Fruit fly (Drosophila melanogaster) whole organism, embryonic: ENCODE data around the gene CG10283.

Experiments used
- BEAF-32 ChIP-seq: fragments of 200-800 bp; sonication (Bioruptor generic); optimal IDR thresholded peaks from 3 replicates; lab custom pipeline; 2017; ENCODE audit warnings: missing biosample characterization, missing genetic modification characterization, mild to moderate bottlenecking, moderate library complexity, missing genetic modification reagents
- Bgb ChIP-seq: fragments of 200-800 bp; sonication (Bioruptor generic); IDR thresholded peaks from 2 replicates; pipeline ENCODE4 v1.3.6; 2022; ENCODE audit warnings: missing biosample characterization, missing genetic modification characterization; ENCODE audit not compliant: partially characterized antibody
- CG10366 ChIP-seq: fragments of 200-800 bp; sonication (Bioruptor generic); IDR thresholded peaks from 2 replicates; pipeline ENCODE4 v1.3.6; 2022; ENCODE audit warnings: missing biosample characterization, missing genetic modification characterization
- CG10431 ChIP-seq: fragments of 200-800 bp; sonication (Bioruptor generic); optimal IDR thresholded peaks from 3 replicates; lab custom pipeline; 2018; ENCODE audit warnings: missing biosample characterization, mild to moderate bottlenecking, missing genetic modification characterization
- CG11456 ChIP-seq: fragments of 200-800 bp; sonication (Bioruptor generic); IDR thresholded peaks from 3 replicates; pipeline ENCODE4 v1.3.6; 2022; ENCODE audit warnings: missing biosample characterization, missing genetic modification characterization
- CG12236 ChIP-seq: fragments of 200-800 bp; sonication (Bioruptor generic); optimal IDR thresholded peaks from 2 replicates; lab custom pipeline; 2016; ENCODE audit warnings: missing biosample characterization, missing genetic modification characterization
- CG15011 ChIP-seq: fragments of 200-800 bp; sonication (Bioruptor generic); optimal IDR thresholded peaks from 3 replicates; lab custom pipeline; 2018; ENCODE audit warnings: missing biosample characterization, mild to moderate bottlenecking, missing genetic modification characterization
- CG15269 ChIP-seq: fragments of 200-800 bp; sonication (Bioruptor generic); optimal IDR thresholded peaks from 2 replicates; lab custom pipeline; 2018; ENCODE audit warnings: missing biosample characterization, mild to moderate bottlenecking, missing genetic modification characterization, moderate library complexity
- CG1603 ChIP-seq: fragments of 200-800 bp; sonication (Bioruptor generic); optimal IDR thresholded peaks from 2 replicates; lab custom pipeline; 2019; ENCODE audit warnings: missing biosample characterization, mild to moderate bottlenecking, missing genetic modification characterization, moderate library complexity
- CG17328 ChIP-seq: fragments of 200-800 bp; sonication (Bioruptor generic); IDR thresholded peaks from 2 replicates; pipeline ENCODE4 v1.3.6; 2022; ENCODE audit warnings: missing biosample characterization, missing genetic modification characterization
- CG18262 ChIP-seq: fragments of 200-800 bp; optimal IDR thresholded peaks from 3 replicates; lab custom pipeline; 2019; ENCODE audit warnings: missing biosample characterization, mild to moderate bottlenecking, missing genetic modification characterization, moderate library complexity
- CG1832 ChIP-seq: fragments of 200-800 bp; sonication (Bioruptor generic); optimal IDR thresholded peaks from 2 replicates; lab custom pipeline; 2017; ENCODE audit warnings: missing biosample characterization, mild to moderate bottlenecking, missing genetic modification characterization, inconsistent platforms
- CG2120 ChIP-seq: fragments of 200-800 bp; sonication (Bioruptor generic); optimal IDR thresholded peaks from 3 replicates; lab custom pipeline; 2016; ENCODE audit warnings: missing biosample characterization, missing genetic modification characterization
- CG2199 ChIP-seq: fragments of 200-800 bp; sonication (Bioruptor generic); IDR thresholded peaks from 3 replicates; pipeline ENCODE4 v1.3.6; 2022; ENCODE audit warnings: missing biosample characterization, missing genetic modification characterization
- CG2712 ChIP-seq: fragments of 200-800 bp; optimal IDR thresholded peaks from 3 replicates; lab custom pipeline; 2019; ENCODE audit warnings: missing biosample characterization, mild to moderate bottlenecking, missing genetic modification characterization, moderate library complexity
- CG2875 ChIP-seq: fragments of 200-800 bp; sonication (Bioruptor generic); optimal IDR thresholded peaks from 2 replicates; lab custom pipeline; 2017; ENCODE audit warnings: missing biosample characterization, mild to moderate bottlenecking, missing genetic modification characterization, missing genetic modification reagents
- CG3065 ChIP-seq: fragments of 200-800 bp; sonication (Bioruptor generic); optimal IDR thresholded peaks from 2 replicates; lab custom pipeline; 2016; ENCODE audit warnings: missing biosample characterization, missing genetic modification characterization
- CG32532 ChIP-seq: fragments of 200-800 bp; sonication (Bioruptor generic); IDR thresholded peaks from 2 replicates; pipeline ENCODE4 v1.3.6; 2022; ENCODE audit warnings: missing biosample characterization, missing genetic modification characterization
- CG34422 ChIP-seq: fragments of 200-800 bp; sonication (Bioruptor generic); IDR thresholded peaks from 3 replicates; pipeline ENCODE4 v1.3.6; 2022; ENCODE audit warnings: missing biosample characterization, missing genetic modification characterization
- CG4328 ChIP-seq: fragments of 200-800 bp; sonication (Bioruptor generic); optimal IDR thresholded peaks from 3 replicates; lab custom pipeline; 2017; ENCODE audit warnings: missing biosample characterization, missing genetic modification reagents, missing genetic modification characterization
- CG6689 ChIP-seq: fragments of 200-800 bp; sonication (Bioruptor generic); IDR thresholded peaks from 2 replicates; pipeline ENCODE4 v1.3.6; 2022; ENCODE audit warnings: missing biosample characterization, missing genetic modification characterization
- CG7271 ChIP-seq: fragments of 200-800 bp; sonication (Bioruptor generic); optimal IDR thresholded peaks from 2 replicates; lab custom pipeline; 2018; ENCODE audit warnings: missing biosample characterization, mild to moderate bottlenecking, missing genetic modification characterization, moderate library complexity
- CG7963 ChIP-seq: fragments of 200-800 bp; sonication (Bioruptor generic); IDR thresholded peaks from 3 replicates; pipeline ENCODE4 v1.3.6; 2022; ENCODE audit warnings: missing biosample characterization, missing genetic modification characterization; ENCODE audit not compliant: partially characterized antibody
- CG8089 ChIP-seq: fragments of 200-800 bp; sonication (Bioruptor generic); optimal IDR thresholded peaks from 3 replicates; lab custom pipeline; 2016; ENCODE audit warnings: missing biosample characterization, missing genetic modification characterization
- CG8290 ChIP-seq, 3 experiments: fragments of 200-800 bp; sonication (Bioruptor generic); optimal IDR thresholded peaks; 2 replicates each; lab custom pipeline; 2016 to 2019; ENCODE audit warnings: missing biosample characterization in 3 of 3, missing genetic modification characterization in 3 of 3, mild to moderate bottlenecking in 2 of 3, moderate library complexity in 1 of 3
- CTCF ChIP-seq: fragments of 200-800 bp; sonication (Bioruptor generic); optimal IDR thresholded peaks from 2 replicates; lab custom pipeline; 2017; ENCODE audit warnings: missing biosample characterization, mild to moderate bottlenecking, missing genetic modification characterization, moderate library complexity
- Ets97D ChIP-seq: fragments of 200-800 bp; sonication (Bioruptor generic); optimal IDR thresholded peaks from 3 replicates; lab custom pipeline; 2016; ENCODE audit warnings: missing biosample characterization, missing genetic modification characterization
- Med ChIP-seq: fragments of 200-800 bp; sonication (Bioruptor generic); peaks from one replicate; lab custom pipeline; 2016; ENCODE audit warnings: missing biosample characterization, missing genetic modification characterization, mild to moderate bottlenecking, inconsistent platforms, moderate library complexity
- Mrtf ChIP-seq: fragments of 200-800 bp; sonication (Bioruptor generic); IDR thresholded peaks from 3 replicates; pipeline ENCODE4 v1.3.6; 2022; ENCODE audit warnings: missing biosample characterization, missing genetic modification characterization
- Myb ChIP-seq: fragments of 200-800 bp; sonication (Bioruptor generic); optimal IDR thresholded peaks from 2 replicates; lab custom pipeline; 2016; ENCODE audit warnings: missing biosample characterization, missing genetic modification characterization
- NFAT ChIP-seq: fragments of 200-800 bp; sonication (Bioruptor generic); IDR thresholded peaks from 2 replicates; pipeline ENCODE4 v1.3.6; 2022; ENCODE audit warnings: missing biosample characterization, missing genetic modification characterization
- YL-1 ChIP-seq: fragments of 200-800 bp; sonication (Bioruptor generic); optimal IDR thresholded peaks from 3 replicates; lab custom pipeline; 2017; ENCODE audit warnings: missing biosample characterization, mild to moderate bottlenecking, missing genetic modification characterization
- bsh ChIP-seq, 2 experiments: fragments of 200-800 bp; sonication (Bioruptor generic); optimal IDR thresholded peaks; 2 replicates each; lab custom pipeline; 2017 to 2018; ENCODE audit warnings: mild to moderate bottlenecking in 2 of 2, missing biosample characterization in 2 of 2, missing genetic modification characterization in 2 of 2, moderate library complexity in 1 of 2
- disco-r ChIP-seq: fragments of 200-800 bp; sonication (Bioruptor generic); optimal IDR thresholded peaks from 2 replicates; lab custom pipeline; 2016; ENCODE audit warnings: missing biosample characterization, missing genetic modification characterization
- fd96Cb ChIP-seq: fragments of 200-800 bp; sonication (Bioruptor generic); optimal IDR thresholded peaks from 2 replicates; lab custom pipeline; 2018; ENCODE audit warnings: missing biosample characterization, mild to moderate bottlenecking, missing genetic modification characterization, moderate library complexity
- gem ChIP-seq: fragments of 200-800 bp; sonication (Bioruptor generic); optimal IDR thresholded peaks from 2 replicates; lab custom pipeline; 2019; ENCODE audit warnings: missing biosample characterization, mild to moderate bottlenecking, missing genetic modification characterization, moderate library complexity
- hb ChIP-seq: fragments of 200-800 bp; sonication (Bioruptor generic); IDR thresholded peaks from 3 replicates; pipeline ENCODE4 v1.3.6; 2022; ENCODE audit warnings: missing biosample characterization, missing genetic modification characterization; ENCODE audit not compliant: partially characterized antibody
- kni ChIP-seq: fragments of 200-800 bp; sonication (Bioruptor generic); optimal IDR thresholded peaks from 3 replicates; lab custom pipeline; 2017; ENCODE audit warnings: mild to moderate bottlenecking, missing biosample characterization, missing genetic modification reagents, missing genetic modification characterization
- lbe ChIP-seq: fragments of 200-800 bp; sonication (Bioruptor generic); optimal IDR thresholded peaks from 2 replicates; lab custom pipeline; 2016; ENCODE audit warnings: missing biosample characterization, mild to moderate bottlenecking, missing genetic modification characterization
- lilli ChIP-seq: fragments of 200-800 bp; sonication (Bioruptor generic); optimal IDR thresholded peaks from 3 replicates; lab custom pipeline; 2016; ENCODE audit warnings: missing biosample characterization, missing genetic modification characterization
- luna ChIP-seq: fragments of 200-800 bp; sonication (Bioruptor generic); optimal IDR thresholded peaks from 2 replicates; lab custom pipeline; 2016; ENCODE audit warnings: missing biosample characterization, missing genetic modification characterization
- nom ChIP-seq: fragments of 200-800 bp; sonication (Bioruptor generic); optimal IDR thresholded peaks from 2 replicates; lab custom pipeline; 2017; ENCODE audit warnings: missing biosample characterization, missing genetic modification characterization, mild to moderate bottlenecking, moderate library complexity, missing genetic modification reagents
- pan ChIP-seq, 4 experiments: fragments of >200 bp in 3 of 4; fragments of 200-800 bp in 1 of 4; sonication (Bioruptor generic) in 1 of 4; optimal IDR thresholded peaks in 3 of 4; IDR thresholded peaks in 1 of 4; 2 replicates each; pipeline versions ENCODE4 v1.3.6 to Lab custom; 2017 to 2022; ENCODE audit warnings: missing biosample characterization in 2 of 4, missing genetic modification characterization in 2 of 4, mixed read lengths in 1 of 4
- sr ChIP-seq: fragments of 200-800 bp; sonication (Bioruptor generic); IDR thresholded peaks from 3 replicates; pipeline ENCODE4 v1.3.6; 2022; ENCODE audit warnings: missing biosample characterization, missing genetic modification characterization
- stwl ChIP-seq: fragments of 200-800 bp; sonication (Bioruptor generic); optimal IDR thresholded peaks from 3 replicates; lab custom pipeline; 2018; ENCODE audit warnings: missing biosample characterization, mild to moderate bottlenecking, missing genetic modification characterization, moderate library complexity
- sug ChIP-seq: fragments of 200-800 bp; optimal IDR thresholded peaks from 2 replicates; lab custom pipeline; 2019; ENCODE audit warnings: missing biosample characterization, mild to moderate bottlenecking, missing genetic modification characterization, moderate library complexity
- unpg ChIP-seq: fragments of 200-800 bp; sonication (Bioruptor generic); optimal IDR thresholded peaks from 3 replicates; lab custom pipeline; 2018; ENCODE audit warnings: missing biosample characterization, mild to moderate bottlenecking, missing genetic modification characterization, moderate library complexity
- usp ChIP-seq: fragments of >200 bp; optimal IDR thresholded peaks from 2 replicates; lab custom pipeline; 2017; ENCODE audit warnings: missing biosample characterization, missing genetic modification characterization
- wdn ChIP-seq: fragments of 200-800 bp; sonication (Bioruptor generic); IDR thresholded peaks from 2 replicates; pipeline ENCODE4 v1.3.6; 2022; ENCODE audit warnings: missing biosample characterization, missing genetic modification characterization
- zfh2 ChIP-seq: fragments of 200-800 bp; sonication (Bioruptor generic); optimal IDR thresholded peaks from 2 replicates; lab custom pipeline; 2016; ENCODE audit warnings: missing biosample characterization, missing genetic modification characterization

CG10283 gene

dm6 chr2L:18441220-18441619, 43.1 kb downstream of the CG10283 start (continued):
- peak; percentile 78 for TF ChIP-seq CG11456 (GFP tag; lab: Robert Waterston, UW)
- no peak for TF ChIP-seq sr (GFP tag; lab: Robert Waterston, UW)
- TF ChIP-seq Myb (GFP tag; lab: Kevin White, UChicago) = peak; percentile 3
- TF ChIP-seq CG8290 (GFP tag; optimal IDR thresholded peaks at IDR 0.05; lab: Kevin White, UChicago) = no peak
- TF ChIP-seq CG8290 (tag; optimal IDR thresholded peaks at IDR 0.05; lab: Kevin White, UChicago) = no peak
- peak; percentile 88 for TF ChIP-seq Bgb (GFP tag; lab: Robert Waterston, UW)
- TF ChIP-seq CG10431 = no peak
- TF ChIP-seq wdn (GFP tag; lab: Robert Waterston, UW) = no peak
- TF ChIP-seq gem (tag; lab: Kevin White, UChicago) = peak; percentile 21
- TF ChIP-seq NFAT (GFP tag; lab: Robert Waterston, UW) = peak; percentile 29; the same call in 1 of the 2 replicates
- TF ChIP-seq CG8089 = no peak
- no peak; the same call in 2 of the 3 replicates for TF ChIP-seq hb (GFP tag; lab: Robert Waterston, UW)
- no peak for TF ChIP-seq sug (tag; lab: Kevin White, UChicago)
- TF ChIP-seq unpg (GFP tag; lab: Kevin White, UChicago) = peak; percentile 26
- TF ChIP-seq CG10366 (GFP tag; lab: Robert Waterston, UW) = no peak
- TF ChIP-seq stwl (tag; lab: Kevin White, UChicago) = peak; percentile 72
- TF ChIP-seq CG2712 (tag; lab: Kevin White, UChicago) = peak; percentile 42
- no peak for TF ChIP-seq CG2120 (GFP tag; lab: Kevin White, UChicago)
- peak; percentile 34; the same call in 1 of the 2 replicates for TF ChIP-seq CG17328 (GFP tag; lab: Robert Waterston, UW)
- peak; percentile 17 for TF ChIP-seq CG2875 (GFP tag; lab: Kevin White, UChicago)
- TF ChIP-seq kni = no peak
- no peak for TF ChIP-seq CG15011 (GFP tag; lab: Kevin White, UChicago)
- no peak for TF ChIP-seq zfh2 (GFP tag; lab: Kevin White, UChicago)
- no peak for TF ChIP-seq BEAF-32 (GFP tag; lab: Kevin White, UChicago)
- no peak for TF ChIP-seq CG34422
- peak; percentile 98 for TF ChIP-seq CG2199 (GFP tag; lab: Robert Waterston, UW)
- peak; percentile 96 for TF ChIP-seq CTCF (GFP tag; lab: Kevin White, UChicago)
- peak; percentile 4 for TF ChIP-seq CG1603 (tag; lab: Kevin White, UChicago)
- TF ChIP-seq pan (optimal IDR thresholded peaks at IDR 0.05; lab: Kevin White, UChicago) = no peak
- peak in 1 of 2 experiments; percentile 21 for TF ChIP-seq pan (GFP tag; optimal IDR thresholded peaks at IDR 0.05 in 1 of 2, IDR thresholded peaks at IDR 0.05 in 1 of 2)
- no peak for TF ChIP-seq CG6689 (GFP tag; lab: Robert Waterston, UW)
- no peak for TF ChIP-seq CG1832
- no peak for TF ChIP-seq fd96Cb
- peak; percentile 26 for TF ChIP-seq lilli (GFP tag; lab: Kevin White, UChicago)
- no peak for TF ChIP-seq nom (GFP tag; lab: Kevin White, UChicago)
- TF ChIP-seq CG4328 = no peak
- TF ChIP-seq CG18262 (tag; lab: Kevin White, UChicago) = peak; percentile 4
- no peak for TF ChIP-seq luna (GFP tag; lab: Kevin White, UChicago)
- no peak for TF ChIP-seq CG3065 (GFP tag; lab: Kevin White, UChicago)
- peak; percentile 43; the same call in 1 of the 2 replicates for TF ChIP-seq CG32532
- no peak for TF ChIP-seq CG7271 (tag; lab: Kevin White, UChicago)
- TF ChIP-seq CG7963 (GFP tag; lab: Robert Waterston, UW) = peak; percentile 66; the same call in 1 of the 3 replicates
- peak; percentile 6 for TF ChIP-seq YL-1 (GFP tag; lab: Kevin White, UChicago)
- no peak for TF ChIP-seq bsh (GFP tag; optimal IDR thresholded peaks at IDR 0.05; lab: Kevin White, UChicago)
- TF ChIP-seq CG15269 (tag; lab: Kevin White, UChicago) = peak; percentile 17
- no peak for TF ChIP-seq lbe (GFP tag; lab: Kevin White, UChicago)
- TF ChIP-seq usp (GFP tag; lab: Kevin White, UChicago) = no peak
- 0 out of 3 replicates have a peak, but pooled peaks have one; percentile 13 for TF ChIP-seq Mrtf (GFP tag; lab: Robert Waterston, UW)
- peak; percentile 5 for TF ChIP-seq Ets97D
- TF ChIP-seq Med (GFP tag; lab: Kevin White, UChicago) = peak; percentile 87
- TF ChIP-seq disco-r (GFP tag; lab: Kevin White, UChicago) = no peak
- TF ChIP-seq CG12236 = no peak
